Worm (Caenorhabditis elegans): ENCODE measurements around the gene srw-144.

Gene srw-144

DNA sequence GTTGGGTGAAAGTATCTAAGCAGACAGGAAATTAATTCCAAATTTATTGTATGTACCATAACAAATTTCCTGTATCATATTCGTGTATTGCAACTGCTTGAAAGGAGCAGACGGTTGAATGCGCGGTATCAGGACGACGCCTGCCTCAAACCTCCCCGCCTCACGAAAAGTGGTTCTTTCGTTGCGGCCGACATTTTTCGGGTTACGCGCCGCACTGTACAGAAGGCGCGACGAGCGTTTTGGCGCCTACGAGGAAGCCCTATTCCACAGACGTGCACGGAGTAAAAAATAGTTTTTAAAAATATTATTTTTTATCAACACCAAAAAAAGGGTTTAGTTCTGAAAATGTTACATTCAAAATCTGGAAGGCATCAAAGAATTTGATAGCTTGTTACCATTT is 40.7 kb downstream of the srw-144 start:
- TF ChIP-seq hmg-1.2 (GFP tag; IDR thresholded peaks at IDR 0.05), result peak; percentile 60; the same call in 1 of the 2 replicates
- peak; percentile 86 for TF ChIP-seq snpc-1.1 (tag; optimal IDR thresholded peaks at IDR 0.05; ENCODE audit: insufficient read depth)
- peak; percentile 87 for TF ChIP-seq snpc-4 (GFP tag; optimal IDR thresholded peaks at IDR 0.05)
- peak; percentile 64 to 95 (median 82) for TF ChIP-seq snpc-4 (tag; optimal IDR thresholded peaks at IDR 0.05)
- TF ChIP-seq ztf-28 (GFP tag; IDR thresholded peaks at IDR 0.05), result no peak
- TF ChIP-seq T07F8.4 (tag; optimal IDR thresholded peaks at IDR 0.05), result no peak
- TF ChIP-seq atf-7 (tag; optimal IDR thresholded peaks at IDR 0.05), result no peak

- TF ChIP-seq C06A6.2 (GFP tag; conservative IDR thresholded peaks at IDR 0.05), result no peak
- no peak for TF ChIP-seq K12H6.12 (tag; optimal IDR thresholded peaks at IDR 0.05)
- no peak for TF ChIP-seq tbx-9 (tag; optimal IDR thresholded peaks at IDR 0.05; ENCODE audit: borderline replicate concordance)
- TF ChIP-seq somi-1 (GFP tag; optimal IDR thresholded peaks at IDR 0.05), result no peak
- no peak for TF ChIP-seq F55B11.4 (tag; optimal IDR thresholded peaks at IDR 0.05; ENCODE audit: borderline replicate concordance, insufficient read depth)
- TF ChIP-seq let-607 (tag; optimal IDR thresholded peaks at IDR 0.05), result no peak
- no peak for TF ChIP-seq T26A5.8 (tag; optimal IDR thresholded peaks at IDR 0.05)
These were observed 46.8 kb downstream of the srw-144 start, which contains the start of gene srh-146 for ce11 chrV:2913948-2914347. srh-146 (plus strand) TSS chrV:2914248.

ce11 chrV:2912901-2913300 is 47.9 kb downstream of the srw-144 start, which contains the start of gene C31B8.9:
C31B8.9 (minus strand) TSS chrV:2913001.
- TF ChIP-seq F55B11.4 (tag; optimal IDR thresholded peaks at IDR 0.05; ENCODE audit: borderline replicate concordance, insufficient read depth) (no peak), lin-26 (GFP tag; IDR thresholded peaks at IDR 0.05) (no peak), pha-4 (tag; optimal IDR thresholded peaks at IDR 0.05) (no peak), bed-1 (GFP tag; IDR thresholded peaks at IDR 0.05) (no peak)

- TF ChIP-seq ztf-26 (tag; optimal IDR thresholded peaks at IDR 0.05) (no peak), him-1 (tag; optimal IDR thresholded peaks at IDR 0.05) (no peak), ceh-58 (GFP tag; IDR thresholded peaks at IDR 0.05) (no peak), nhr-80 (tag; optimal IDR thresholded peaks at IDR 0.05) (no peak), mel-28 (tag; optimal IDR thresholded peaks at IDR 0.05; ENCODE audit: borderline replicate concordance) (no peak), F57A8.1 (GFP tag; optimal IDR thresholded peaks at IDR 0.05) (no peak), unc-62 (GFP tag; optimal IDR thresholded peaks at IDR 0.05) (no peak), dpff-1 (tag; optimal IDR thresholded peaks at IDR 0.05) (no peak), Y56A3A.18 (GFP tag; IDR thresholded peaks at IDR 0.05) (no peak), hsf-1 (GFP tag; IDR thresholded peaks at IDR 0.05) (no peak), cebp-1 (GFP tag; IDR thresholded peaks at IDR 0.05) (no peak), cebp-1 (tag; optimal IDR thresholded peaks at IDR 0.05) (no peak), somi-1 (GFP tag; optimal IDR thresholded peaks at IDR 0.05) (no peak), hmg-1.2 (GFP tag; IDR thresholded peaks at IDR 0.05) (no peak)
These were observed 51.3 kb downstream of the srw-144 start, which contains the start of gene zmp-3 for ce11 chrV:2909525-2909924. zmp-3 (minus strand) TSS chrV:2909625.

Measured in whole organism, young adult.